Fruit fly (Drosophila melanogaster) whole organism, embryonic: ENCODE measurements around the gene CG6136.

Experiments
- Asciz ChIP-seq: fragments of 200-800 bp; sonication (Bioruptor generic); optimal IDR thresholded peaks from 2 replicates; lab custom pipeline; 2017; ENCODE audit warnings: missing biosample characterization, mild to moderate bottlenecking, missing genetic modification characterization, missing genetic modification reagents
- BtbVII ChIP-seq: fragments of 200-800 bp; sonication (Bioruptor generic); optimal IDR thresholded peaks from 3 replicates; lab custom pipeline; 2017; ENCODE audit warnings: missing biosample characterization, mild to moderate bottlenecking, missing genetic modification characterization
- Bteb2 ChIP-seq: fragments of 200-800 bp; sonication (Bioruptor generic); optimal IDR thresholded peaks from 2 replicates; lab custom pipeline; 2016; ENCODE audit warnings: missing biosample characterization, missing genetic modification characterization
- CG10274 ChIP-seq: fragments of 200-800 bp; sonication (Bioruptor generic); optimal IDR thresholded peaks from 3 replicates; lab custom pipeline; 2017; ENCODE audit warnings: missing biosample characterization, mild to moderate bottlenecking, missing genetic modification characterization
- CG10321 ChIP-seq: fragments of 200-800 bp; sonication (Bioruptor generic); IDR thresholded peaks from 2 replicates; pipeline ENCODE4 v1.3.6; 2022; ENCODE audit warnings: missing biosample characterization, missing genetic modification characterization
- CG10979 ChIP-seq: fragments of 200-800 bp; sonication (Bioruptor generic); optimal IDR thresholded peaks from 2 replicates; lab custom pipeline; 2018; ENCODE audit warnings: missing biosample characterization, mild to moderate bottlenecking, missing genetic modification characterization, moderate library complexity
- CG11247 ChIP-seq: fragments of 200-800 bp; sonication (Bioruptor generic); IDR thresholded peaks from 2 replicates; pipeline ENCODE4 v1.3.6; 2022; ENCODE audit warnings: missing biosample characterization, missing genetic modification characterization
- CG13123 ChIP-seq: fragments of 200-800 bp; sonication (Bioruptor generic); optimal IDR thresholded peaks from 2 replicates; lab custom pipeline; 2016; ENCODE audit warnings: missing biosample characterization, missing genetic modification characterization
- CG13296 ChIP-seq: fragments of 200-800 bp; sonication (Bioruptor generic); optimal IDR thresholded peaks from 3 replicates; lab custom pipeline; 2018; ENCODE audit warnings: missing biosample characterization, mild to moderate bottlenecking, missing genetic modification characterization
- CG15696 ChIP-seq: fragments of 200-800 bp; sonication (Bioruptor generic); optimal IDR thresholded peaks from 2 replicates; lab custom pipeline; 2019; ENCODE audit warnings: missing biosample characterization, mild to moderate bottlenecking, missing genetic modification characterization, moderate library complexity
- CG16863 ChIP-seq: fragments of 200-800 bp; sonication (Bioruptor generic); optimal IDR thresholded peaks from 3 replicates; lab custom pipeline; 2016; ENCODE audit warnings: missing biosample characterization, missing genetic modification characterization
- CG2116 ChIP-seq: fragments of 200-800 bp; sonication (Bioruptor generic); optimal IDR thresholded peaks from 3 replicates; lab custom pipeline; 2018; ENCODE audit warnings: missing biosample characterization, mild to moderate bottlenecking, missing genetic modification characterization
- CG2712 ChIP-seq: fragments of 200-800 bp; optimal IDR thresholded peaks from 3 replicates; lab custom pipeline; 2019; ENCODE audit warnings: missing biosample characterization, mild to moderate bottlenecking, missing genetic modification characterization, moderate library complexity
- CG3281 ChIP-seq: fragments of 200-800 bp; sonication (Bioruptor generic); optimal IDR thresholded peaks from 3 replicates; lab custom pipeline; 2017; ENCODE audit warnings: missing biosample characterization, mild to moderate bottlenecking, missing genetic modification characterization
- CG3847 ChIP-seq: fragments of 200-800 bp; sonication (Bioruptor generic); IDR thresholded peaks from 2 replicates; pipeline ENCODE4 v1.3.6; 2022; ENCODE audit warnings: missing biosample characterization, missing genetic modification characterization
- CG4360 ChIP-seq: fragments of 200-800 bp; sonication (Bioruptor generic); IDR thresholded peaks from 2 replicates; pipeline ENCODE4 v1.3.6; 2022; ENCODE audit warnings: missing biosample characterization, missing genetic modification characterization
- CG4854 ChIP-seq: fragments of 200-800 bp; sonication (Bioruptor generic); optimal IDR thresholded peaks from 2 replicates; lab custom pipeline; 2016; ENCODE audit warnings: missing biosample characterization, missing genetic modification characterization, inconsistent platforms
- CG6813 ChIP-seq: fragments of 200-800 bp; sonication (Bioruptor generic); optimal IDR thresholded peaks from 2 replicates; lab custom pipeline; 2017; ENCODE audit warnings: missing biosample characterization, missing genetic modification characterization, mild to moderate bottlenecking, moderate library complexity, missing genetic modification reagents
- CG7556 ChIP-seq: fragments of 200-800 bp; sonication (Bioruptor generic); optimal IDR thresholded peaks from 2 replicates; lab custom pipeline; 2017; ENCODE audit warnings: missing biosample characterization, mild to moderate bottlenecking, missing genetic modification characterization
- CG8281 ChIP-seq: fragments of 200-800 bp; sonication (Bioruptor generic); optimal IDR thresholded peaks from 2 replicates; lab custom pipeline; 2018; ENCODE audit warnings: missing biosample characterization, mild to moderate bottlenecking, missing genetic modification characterization, moderate library complexity
- CG8290 ChIP-seq, 3 experiments: fragments of 200-800 bp; sonication (Bioruptor generic); optimal IDR thresholded peaks; 2 replicates each; lab custom pipeline; 2016 to 2019; ENCODE audit warnings: missing biosample characterization in 3 of 3, missing genetic modification characterization in 3 of 3, mild to moderate bottlenecking in 2 of 3, moderate library complexity in 1 of 3
- CG8765 ChIP-seq: fragments of 200-800 bp; sonication (Bioruptor generic); IDR thresholded peaks from 2 replicates; pipeline ENCODE4 v1.3.6; 2022; ENCODE audit warnings: missing biosample characterization, missing genetic modification characterization
- CG8944 ChIP-seq: fragments of 200-800 bp; sonication (Bioruptor generic); optimal IDR thresholded peaks from 3 replicates; lab custom pipeline; 2016; ENCODE audit warnings: missing biosample characterization, missing genetic modification characterization
- CG9727 ChIP-seq: fragments of 200-800 bp; sonication (Bioruptor generic); optimal IDR thresholded peaks from 3 replicates; lab custom pipeline; 2017; ENCODE audit warnings: missing biosample characterization, mild to moderate bottlenecking, missing genetic modification characterization
- CkIIα-i1 ChIP-seq: fragments of 200-800 bp; sonication (Bioruptor generic); IDR thresholded peaks from 2 replicates; pipeline ENCODE4 v1.3.6; 2022; ENCODE audit warnings: missing biosample characterization, missing genetic modification characterization
- ERR ChIP-seq: fragments of 200-800 bp; sonication (Bioruptor generic); optimal IDR thresholded peaks from 2 replicates; lab custom pipeline; 2016; ENCODE audit warnings: missing biosample characterization, missing genetic modification characterization
- Eip74EF ChIP-seq, 2 experiments: fragments of 200-800 bp in 1 of 2; fragments of >200 bp in 1 of 2; sonication (Bioruptor generic) in 1 of 2; optimal IDR thresholded peaks; 2 replicates each; lab custom pipeline; 2017 to 2019; ENCODE audit warnings: missing biosample characterization in 2 of 2, missing genetic modification characterization in 2 of 2, mild to moderate bottlenecking in 1 of 2, moderate library complexity in 1 of 2
- Fer2 ChIP-seq: fragments of 200-800 bp; sonication (Bioruptor generic); optimal IDR thresholded peaks from 2 replicates; lab custom pipeline; 2018; ENCODE audit warnings: missing biosample characterization, mild to moderate bottlenecking, missing genetic modification characterization, moderate library complexity
- Fer3 ChIP-seq: fragments of 200-800 bp; sonication (Bioruptor generic); optimal IDR thresholded peaks from 2 replicates; lab custom pipeline; 2018; ENCODE audit warnings: missing biosample characterization, mild to moderate bottlenecking, missing genetic modification characterization, moderate library complexity
- Mad ChIP-seq: fragments of 200-800 bp; sonication (Bioruptor generic); optimal IDR thresholded peaks from 2 replicates; lab custom pipeline; 2016; ENCODE audit warnings: missing biosample characterization, missing genetic modification characterization
- Sox102F ChIP-seq: fragments of 200-800 bp; sonication (Bioruptor generic); optimal IDR thresholded peaks from 2 replicates; lab custom pipeline; 2018; ENCODE audit warnings: missing biosample characterization, mild to moderate bottlenecking, missing genetic modification characterization, moderate library complexity
- Stat92E ChIP-seq, 3 experiments: fragments of >200 bp in 2 of 3; fragments of 200-800 bp in 1 of 3; sonication (Bioruptor generic) in 1 of 3; optimal IDR thresholded peaks; 2 replicates each; lab custom pipeline; 2017 to 2019; ENCODE audit warnings: missing biosample characterization in 3 of 3, missing genetic modification characterization in 3 of 3, mild to moderate bottlenecking in 1 of 3, moderate library complexity in 1 of 3
- Xrp1 ChIP-seq: fragments of 200-800 bp; sonication (Bioruptor generic); IDR thresholded peaks from 2 replicates; pipeline ENCODE4 v1.3.6; 2022; ENCODE audit warnings: missing biosample characterization, missing genetic modification characterization
- ato ChIP-seq: fragments of 200-800 bp; sonication (Bioruptor generic); IDR thresholded peaks from 2 replicates; pipeline ENCODE4 v1.3.6; 2022; ENCODE audit warnings: missing biosample characterization, missing genetic modification characterization; ENCODE audit not compliant: partially characterized antibody
- bigmax ChIP-seq: fragments of 200-800 bp; sonication (Bioruptor generic); optimal IDR thresholded peaks from 2 replicates; lab custom pipeline; 2018; ENCODE audit warnings: missing biosample characterization, mild to moderate bottlenecking, missing genetic modification characterization
- cad ChIP-seq: fragments of >200 bp; optimal IDR thresholded peaks from 2 replicates; lab custom pipeline; 2017; ENCODE audit warnings: missing biosample characterization, missing genetic modification characterization
- crol ChIP-seq: fragments of 200-800 bp; sonication (Bioruptor generic); IDR thresholded peaks from 2 replicates; pipeline ENCODE4 v1.3.6; 2022; ENCODE audit warnings: missing biosample characterization, missing genetic modification characterization
- dati ChIP-seq: fragments of 200-800 bp; sonication (Bioruptor generic); IDR thresholded peaks from 2 replicates; pipeline ENCODE4 v1.3.6; 2022; ENCODE audit warnings: missing biosample characterization, missing genetic modification characterization
- gcm ChIP-seq: fragments of 200-800 bp; sonication (Bioruptor generic); optimal IDR thresholded peaks from 2 replicates; lab custom pipeline; 2019; ENCODE audit warnings: missing biosample characterization, mild to moderate bottlenecking, missing genetic modification characterization, moderate library complexity
- grau ChIP-seq: fragments of 200-800 bp; optimal IDR thresholded peaks from 3 replicates; lab custom pipeline; 2019; ENCODE audit warnings: missing biosample characterization, mild to moderate bottlenecking, missing genetic modification characterization, moderate library complexity
- gro ChIP-seq: fragments of 200-800 bp; sonication (Bioruptor generic); optimal IDR thresholded peaks from 2 replicates; lab custom pipeline; 2016; ENCODE audit warnings: missing biosample characterization, missing genetic modification characterization
- lab ChIP-seq: fragments of 200-800 bp; sonication (Bioruptor generic); optimal IDR thresholded peaks from 3 replicates; lab custom pipeline; 2017; ENCODE audit warnings: missing biosample characterization, missing genetic modification characterization, mild to moderate bottlenecking, moderate library complexity, missing genetic modification reagents
- nerfin-2 ChIP-seq: fragments of 200-800 bp; sonication (Bioruptor generic); IDR thresholded peaks from 2 replicates; pipeline ENCODE4 v1.3.6; 2022; ENCODE audit warnings: missing biosample characterization, missing genetic modification characterization; ENCODE audit not compliant: partially characterized antibody
- peb ChIP-seq: fragments of 200-800 bp; sonication (Bioruptor generic); IDR thresholded peaks from 2 replicates; pipeline ENCODE4 v1.3.6; 2022; ENCODE audit warnings: missing biosample characterization, missing genetic modification characterization
- pho ChIP-seq: fragments of 200-800 bp; sonication (Bioruptor generic); optimal IDR thresholded peaks from 2 replicates; lab custom pipeline; 2016; ENCODE audit warnings: missing biosample characterization, missing genetic modification characterization
- scrt ChIP-seq: fragments of 200-800 bp; sonication (Bioruptor generic); optimal IDR thresholded peaks from 2 replicates; lab custom pipeline; 2018; ENCODE audit warnings: missing biosample characterization, mild to moderate bottlenecking, missing genetic modification characterization, moderate library complexity
- sens ChIP-seq: fragments of 200-800 bp; sonication (Bioruptor generic); peaks from one replicate; lab custom pipeline; 2016; ENCODE audit warnings: missing biosample characterization, missing genetic modification characterization
- stwl ChIP-seq: fragments of 200-800 bp; sonication (Bioruptor generic); optimal IDR thresholded peaks from 3 replicates; lab custom pipeline; 2018; ENCODE audit warnings: missing biosample characterization, mild to moderate bottlenecking, missing genetic modification characterization, moderate library complexity
- trh ChIP-seq: fragments of 200-800 bp; sonication (Bioruptor generic); optimal IDR thresholded peaks from 2 replicates; lab custom pipeline; 2016; ENCODE audit warnings: missing biosample characterization, missing genetic modification characterization
- twi ChIP-seq: fragments of 200-800 bp; optimal IDR thresholded peaks from 2 replicates; lab custom pipeline; 2019; ENCODE audit warnings: missing biosample characterization, mild to moderate bottlenecking, missing genetic modification characterization, moderate library complexity

Gene CG6136

DNA sequence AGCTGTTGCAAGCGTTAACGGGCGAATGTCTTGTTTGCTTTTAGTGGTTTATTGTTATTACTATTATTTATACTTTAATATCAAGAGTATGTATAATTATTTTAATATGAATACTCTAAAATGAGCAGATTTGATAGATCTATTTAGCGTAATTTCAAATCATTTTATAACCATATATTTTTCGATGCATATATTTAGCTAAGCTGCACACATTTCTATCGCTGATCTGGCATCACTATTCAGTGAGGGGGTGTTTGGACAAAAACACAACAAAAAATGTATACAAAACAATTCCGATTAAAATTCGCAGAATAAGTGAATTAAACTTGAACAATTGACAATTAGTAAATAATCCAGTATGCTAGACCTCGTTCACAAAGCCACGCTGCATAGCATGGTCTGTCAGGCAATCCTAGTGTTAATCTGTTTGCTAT, 21.0 kb downstream of the CG6136 start, which contains the start of the genes Trs33 and Tmtc4 (continued):
- no peak for TF ChIP-seq CG8765
- TF ChIP-seq grau (tag; lab: Kevin White, UChicago), result peak; percentile 49
- peak; percentile 39 for TF ChIP-seq stwl (tag; lab: Kevin White, UChicago)
- TF ChIP-seq BtbVII, result peak; percentile 7
- peak; percentile 41; the same call in 1 of the 2 replicates for TF ChIP-seq CG4360 (GFP tag; lab: Robert Waterston, UW)
- no peak for TF ChIP-seq CG6813 (GFP tag; lab: Kevin White, UChicago)
- TF ChIP-seq Asciz, result no peak
- TF ChIP-seq ERR, result no peak
- TF ChIP-seq gcm, result peak; percentile 48
- no peak for TF ChIP-seq CkIIα-i1 (GFP tag; lab: Robert Waterston, UW)
- TF ChIP-seq CG10274 (GFP tag; lab: Kevin White, UChicago), result no peak
- peak in 1 of 3 experiments; percentile 36 for TF ChIP-seq Stat92E (GFP tag; optimal IDR thresholded peaks at IDR 0.05; lab: Kevin White, UChicago)
- TF ChIP-seq CG3281 (GFP tag; lab: Kevin White, UChicago), result peak; percentile 18
- no peak for TF ChIP-seq Xrp1 (GFP tag; lab: Robert Waterston, UW)
- TF ChIP-seq Bteb2 (GFP tag; lab: Kevin White, UChicago), result no peak
- TF ChIP-seq CG10321, result no peak
- no peak for TF ChIP-seq CG8944
- TF ChIP-seq ato (GFP tag; lab: Robert Waterston, UW), result no peak
- TF ChIP-seq nerfin-2 (GFP tag; lab: Robert Waterston, UW), result no peak
- TF ChIP-seq sens (GFP tag; lab: Kevin White, UChicago), result peak; percentile 67
- TF ChIP-seq CG10979 (tag; lab: Kevin White, UChicago), result peak; percentile 14
- TF ChIP-seq cad (GFP tag; lab: Kevin White, UChicago), result no peak
- no peak for TF ChIP-seq gro (GFP tag; lab: Kevin White, UChicago)
- peak; percentile 15 for TF ChIP-seq CG13123 (GFP tag; lab: Kevin White, UChicago)
- TF ChIP-seq pho (GFP tag; lab: Kevin White, UChicago), result no peak
- TF ChIP-seq CG7556 (GFP tag; lab: Kevin White, UChicago), result peak; percentile 34
- no peak for TF ChIP-seq bigmax (GFP tag; lab: Kevin White, UChicago)
- peak; percentile 32 for TF ChIP-seq Fer3 (tag; lab: Kevin White, UChicago)
- peak; percentile 44 for TF ChIP-seq twi (tag; lab: Kevin White, UChicago)
- TF ChIP-seq CG2116 (GFP tag; lab: Kevin White, UChicago), result peak; percentile 59
- peak; percentile 12 for TF ChIP-seq CG13296 (GFP tag; lab: Kevin White, UChicago)
- no peak for TF ChIP-seq CG16863 (GFP tag; lab: Kevin White, UChicago)
- no peak for TF ChIP-seq CG3847
- peak in 1 of 2 experiments; percentile 17 for TF ChIP-seq Eip74EF (GFP tag; optimal IDR thresholded peaks at IDR 0.05; lab: Kevin White, UChicago)
- TF ChIP-seq scrt, result peak; percentile 3
- TF ChIP-seq CG15696 (tag; lab: Kevin White, UChicago), result peak; percentile 47
- TF ChIP-seq lab (GFP tag; lab: Kevin White, UChicago), result no peak
- peak; percentile 66 for TF ChIP-seq CG2712 (tag; lab: Kevin White, UChicago)
- peak; percentile 17 for TF ChIP-seq Fer2 (tag; lab: Kevin White, UChicago)
- no peak for TF ChIP-seq CG8281 (tag; lab: Kevin White, UChicago)
- no peak for TF ChIP-seq CG4854
- no peak for TF ChIP-seq CG8290 (GFP tag; optimal IDR thresholded peaks at IDR 0.05; lab: Kevin White, UChicago)
- no peak for TF ChIP-seq CG8290 (tag; optimal IDR thresholded peaks at IDR 0.05; lab: Kevin White, UChicago)
- TF ChIP-seq dati (GFP tag; lab: Robert Waterston, UW), result no peak
- TF ChIP-seq Sox102F, result no peak
- TF ChIP-seq trh (GFP tag; lab: Kevin White, UChicago), result no peak
- TF ChIP-seq peb (GFP tag; lab: Robert Waterston, UW), result no peak
- peak; percentile 27; the same call in 1 of the 2 replicates for TF ChIP-seq crol
- TF ChIP-seq CG11247, result peak; percentile 31; the same call in 1 of the 2 replicates
- no peak for TF ChIP-seq CG9727 (GFP tag; lab: Kevin White, UChicago)
- no peak for TF ChIP-seq Mad (GFP tag; lab: Kevin White, UChicago)
